Worm (Caenorhabditis elegans): ENCODE data around the gene nhr-55.

DNA sequence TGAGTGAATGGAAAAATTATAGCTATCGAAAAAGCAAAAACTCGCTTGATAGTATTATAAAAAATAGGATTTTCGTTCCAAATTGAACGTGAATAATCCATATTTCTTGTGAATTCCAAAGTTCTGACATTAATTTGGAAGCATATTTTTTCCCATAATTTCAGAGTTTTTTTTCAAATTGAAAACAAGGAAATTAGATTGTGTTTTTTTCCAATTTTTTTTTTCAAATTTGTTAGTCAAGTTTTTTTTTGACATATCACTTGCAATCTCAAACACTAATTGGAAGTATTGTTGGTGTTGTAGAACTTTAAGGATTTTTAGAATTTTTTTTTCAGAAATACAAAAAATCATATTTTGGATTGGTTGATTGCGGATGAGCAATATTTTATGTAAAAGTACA, 31.4 kb upstream of the nhr-55 start, which contains the start of gene srh-34:
- TF ChIP-seq ZK337.2 (GFP tag; IDR thresholded peaks at IDR 0.05), result no peak
- no peak for TF ChIP-seq F49E8.2 (tag; optimal IDR thresholded peaks at IDR 0.05; ENCODE audit: borderline replicate concordance)
- no peak for TF ChIP-seq nhr-76 (tag; optimal IDR thresholded peaks at IDR 0.05)

Data from whole organism, L4 larva.